Worm (Caenorhabditis elegans) whole organism, L2 larva: ENCODE measurements around the gene F09C6.10.

Experiments
- ama-1 ChIP-seq: fragments of 150-350 bp; optimal IDR thresholded peaks from 2 replicates; lab custom pipeline; 2018; ENCODE audit warnings: inconsistent platforms
- elt-1 ChIP-seq: fragments of 150-350 bp; optimal IDR thresholded peaks from 2 replicates; lab custom pipeline; 2014; ENCODE audit warnings: missing biosample characterization, missing genetic modification characterization
- elt-3 ChIP-seq: sonication (generic microtip); optimal IDR thresholded peaks from 2 replicates; lab custom pipeline; 2017; ENCODE audit warnings: missing biosample characterization, missing genetic modification characterization
- lin-13 ChIP-seq: fragments of 150-350 bp; optimal IDR thresholded peaks from 2 replicates; lab custom pipeline; 2014; ENCODE audit warnings: missing biosample characterization, missing genetic modification reagents, missing genetic modification characterization
- mdl-1 ChIP-seq, 2 experiments: fragments of 150-350 bp in 1 of 2; sonication (generic microtip) in 1 of 2; optimal IDR thresholded peaks; 2 replicates each; lab custom pipeline; 2017; ENCODE audit warnings: missing biosample characterization in 2 of 2, missing genetic modification characterization in 2 of 2
- nhr-11 ChIP-seq: fragments of 150-350 bp; optimal IDR thresholded peaks from 2 replicates; lab custom pipeline; 2014; ENCODE audit warnings: missing biosample characterization, missing genetic modification characterization
- nhr-237 ChIP-seq: fragments of 150-350 bp; optimal IDR thresholded peaks from 2 replicates; lab custom pipeline; 2014; ENCODE audit warnings: missing biosample characterization, missing genetic modification characterization
- nhr-25 ChIP-seq: fragments of 150-350 bp; sonication (generic microtip); optimal IDR thresholded peaks from 3 replicates; lab custom pipeline; 2014; ENCODE audit warnings: missing biosample characterization, missing genetic modification characterization
- nhr-77 ChIP-seq: fragments of 150-350 bp; optimal IDR thresholded peaks from 2 replicates; lab custom pipeline; 2014; ENCODE audit warnings: missing biosample characterization, missing genetic modification characterization
- skn-1 ChIP-seq: sonication (generic microtip); optimal IDR thresholded peaks from 2 replicates; lab custom pipeline; 2017; ENCODE audit warnings: missing biosample characterization, missing genetic modification characterization
- snpc-4 ChIP-seq: fragments of 150-350 bp; optimal IDR thresholded peaks from 2 replicates; lab custom pipeline; 2014; ENCODE audit warnings: missing biosample characterization, missing genetic modification characterization
- unc-39 ChIP-seq: fragments of 150-350 bp; optimal IDR thresholded peaks from 2 replicates; lab custom pipeline; 2014; ENCODE audit warnings: missing biosample characterization, missing genetic modification characterization
- ztf-11 ChIP-seq: sonication (generic microtip); optimal IDR thresholded peaks from 2 replicates; lab custom pipeline; 2017; ENCODE audit warnings: missing biosample characterization, missing genetic modification characterization

ce11 chrV:16884744-16885143 is 31.2 kb downstream of the F09C6.10 start, which contains the start of gene F09C6.13:
- TF ChIP-seq unc-39 (no peak), nhr-237 (tag; lab: Kevin White, UChicago) (no peak), ztf-11 (no peak), lin-13 (GFP tag; lab: Kevin White, UChicago) (no peak), nhr-25 (tag; lab: Kevin White, UChicago) (no peak), snpc-4 (no peak), mdl-1 (tag; optimal IDR thresholded peaks at IDR 0.05; lab: Kevin White, UChicago) (no peak), nhr-77 (no peak), elt-3 (tag; lab: Kevin White, UChicago) (no peak), nhr-11 (tag; lab: Kevin White, UChicago) (no peak), skn-1 (tag; lab: Kevin White, UChicago) (no peak), elt-1 (tag; lab: Kevin White, UChicago) (no peak), ama-1 (no peak)
